Worm (Caenorhabditis elegans) whole organism, young adult: ENCODE measurements around the gene T03D3.5.
A peak's percentile ranks its signal among the peaks of the same experiment; 100 is the strongest.

ENCODE experiments used
- B0261.1 ChIP-seq: sonication (generic microtip); optimal IDR thresholded peaks from 2 replicates; lab custom pipeline; 2016; ENCODE audit warnings: mild to moderate bottlenecking, missing genetic modification characterization, moderate library complexity, missing compliant biosample characterization
- F37B4.10 ChIP-seq: fragments of 200-800 bp; sonication (Bioruptor generic); IDR thresholded peaks from 2 replicates; pipeline ENCODE4 v1.3.6; 2022; ENCODE audit warnings: missing genetic modification characterization, missing compliant biosample characterization
- F55B11.4 ChIP-seq: sonication (generic microtip); optimal IDR thresholded peaks from 2 replicates; lab custom pipeline; 2016; ENCODE audit warnings: missing compliant biosample characterization, missing genetic modification characterization, borderline replicate concordance; ENCODE audit not compliant: insufficient read depth
- F57A8.1 ChIP-seq: fragments of 200-800 bp; sonication (Bioruptor generic); optimal IDR thresholded peaks from 2 replicates; lab custom pipeline; 2018; ENCODE audit warnings: mild to moderate bottlenecking, missing genetic modification characterization, moderate library complexity, missing compliant biosample characterization
- K11D2.4 ChIP-seq: fragments of 200-800 bp; sonication (Bioruptor generic); IDR thresholded peaks from 2 replicates; pipeline ENCODE4 v1.3.6; 2022; ENCODE audit warnings: missing genetic modification reagents, missing genetic modification characterization, missing compliant biosample characterization
- Y53F4B.3 ChIP-seq: fragments of 200-800 bp; sonication (Bioruptor generic); IDR thresholded peaks from 2 replicates; pipeline ENCODE4 v1.3.6; 2022; ENCODE audit warnings: missing genetic modification reagents, missing genetic modification characterization, missing compliant biosample characterization
- Y53G8AR.9 ChIP-seq: fragments of 200-800 bp; sonication (Bioruptor generic); conservative IDR thresholded peaks from 2 replicates; pipeline ENCODE4 v1.3.6; 2022; ENCODE audit warnings: missing genetic modification reagents, missing genetic modification characterization, missing compliant biosample characterization
- akir-1 ChIP-seq: fragments of 200-800 bp; sonication (Bioruptor generic); optimal IDR thresholded peaks from 2 replicates; lab custom pipeline; 2018; ENCODE audit warnings: mild to moderate bottlenecking, missing genetic modification characterization, moderate library complexity, missing compliant biosample characterization
- athp-1 ChIP-seq: sonication (generic microtip); optimal IDR thresholded peaks from 2 replicates; lab custom pipeline; 2017; ENCODE audit warnings: mild to moderate bottlenecking, missing genetic modification characterization, missing compliant biosample characterization
- attf-6 ChIP-seq: fragments of 200-800 bp; sonication (Bioruptor generic); IDR thresholded peaks from 2 replicates; pipeline ENCODE4 v1.3.6; 2022; ENCODE audit warnings: missing genetic modification reagents, missing genetic modification characterization, missing compliant biosample characterization
- bed-1 ChIP-seq: fragments of 200-800 bp; sonication (Bioruptor generic); IDR thresholded peaks from 2 replicates; pipeline ENCODE4 v1.3.6; 2022; ENCODE audit warnings: missing genetic modification reagents, missing genetic modification characterization, missing compliant biosample characterization
- ccch-3 ChIP-seq: fragments of 200-800 bp; sonication (Bioruptor generic); optimal IDR thresholded peaks from 2 replicates; lab custom pipeline; 2018; ENCODE audit warnings: mild to moderate bottlenecking, missing genetic modification characterization, missing compliant biosample characterization
- ceh-100 ChIP-seq: fragments of 200-800 bp; sonication (Bioruptor generic); IDR thresholded peaks from 2 replicates; pipeline ENCODE4 v1.3.6; 2022; ENCODE audit warnings: missing genetic modification reagents, missing genetic modification characterization, missing compliant biosample characterization
- ceh-58 ChIP-seq: fragments of 200-800 bp; sonication (Bioruptor generic); IDR thresholded peaks from 2 replicates; pipeline ENCODE4 v1.3.6; 2022; ENCODE audit warnings: missing genetic modification characterization, missing compliant biosample characterization
- efl-1 ChIP-seq: fragments of 150-350 bp; optimal IDR thresholded peaks from 2 replicates; lab custom pipeline; 2014; ENCODE audit warnings: missing biosample characterization, missing genetic modification reagents, missing genetic modification characterization
- egl-18 ChIP-seq: fragments of 200-800 bp; sonication (Bioruptor generic); IDR thresholded peaks from 2 replicates; pipeline ENCODE4 v1.3.6; 2022; ENCODE audit warnings: missing genetic modification reagents, missing genetic modification characterization, missing compliant biosample characterization
- ets-4 ChIP-seq: fragments of 200-800 bp; sonication (Bioruptor generic); optimal IDR thresholded peaks from 2 replicates; lab custom pipeline; 2018; ENCODE audit warnings: mild to moderate bottlenecking, missing genetic modification characterization, missing compliant biosample characterization
- fkh-3 ChIP-seq: sonication (generic microtip); optimal IDR thresholded peaks from 2 replicates; lab custom pipeline; 2016; ENCODE audit warnings: mild to moderate bottlenecking, missing genetic modification characterization, missing compliant biosample characterization
- hlh-12 ChIP-seq: sonication (generic microtip); optimal IDR thresholded peaks from 2 replicates; lab custom pipeline; 2016; ENCODE audit warnings: missing genetic modification characterization, missing compliant biosample characterization
- hmg-20 ChIP-seq: fragments of 200-800 bp; sonication (Bioruptor generic); IDR thresholded peaks from 2 replicates; pipeline ENCODE4 v1.3.6; 2022; ENCODE audit warnings: missing genetic modification reagents, missing genetic modification characterization, missing compliant biosample characterization
- hrde-1 ChIP-seq: sonication (generic microtip); optimal IDR thresholded peaks from 2 replicates; lab custom pipeline; 2016; ENCODE audit warnings: missing genetic modification characterization, mild to moderate bottlenecking, missing compliant biosample characterization, moderate library complexity, missing genotype, missing genetic modification reagents, borderline replicate concordance
- lin-26 ChIP-seq: fragments of 200-800 bp; sonication (Bioruptor generic); IDR thresholded peaks from 2 replicates; pipeline ENCODE4 v1.3.6; 2022; ENCODE audit warnings: missing genetic modification reagents, missing genetic modification characterization, missing compliant biosample characterization
- lin-40 ChIP-seq: sonication (generic microtip); optimal IDR thresholded peaks from 2 replicates; lab custom pipeline; 2016; ENCODE audit warnings: missing genetic modification characterization, mild to moderate bottlenecking, missing compliant biosample characterization, missing genotype, missing genetic modification reagents
- madf-8 ChIP-seq: fragments of 200-800 bp; sonication (Bioruptor generic); conservative IDR thresholded peaks from 2 replicates; pipeline ENCODE4 v1.3.6; 2022; ENCODE audit warnings: missing genetic modification reagents, missing genetic modification characterization, missing compliant biosample characterization
- mcd-1 ChIP-seq: fragments of 200-800 bp; sonication (Bioruptor generic); IDR thresholded peaks from 2 replicates; pipeline ENCODE4 v1.3.6; 2022; ENCODE audit warnings: missing genetic modification reagents, missing genetic modification characterization, missing compliant biosample characterization
- mel-28 ChIP-seq: sonication (generic microtip); optimal IDR thresholded peaks from 2 replicates; lab custom pipeline; 2016; ENCODE audit warnings: borderline replicate concordance, mild to moderate bottlenecking, missing genetic modification characterization, missing compliant biosample characterization
- nfyb-1 ChIP-seq: fragments of 200-800 bp; sonication (Bioruptor generic); IDR thresholded peaks from 2 replicates; pipeline ENCODE4 v1.3.6; 2022; ENCODE audit warnings: missing genetic modification reagents, missing genetic modification characterization, missing compliant biosample characterization
- nhr-27 ChIP-seq: fragments of 200-800 bp; sonication (Bioruptor generic); optimal IDR thresholded peaks from 2 replicates; lab custom pipeline; 2018; ENCODE audit warnings: mild to moderate bottlenecking, missing genetic modification characterization, moderate library complexity, missing compliant biosample characterization
- nhr-80 ChIP-seq: sonication (generic microtip); optimal IDR thresholded peaks from 2 replicates; lab custom pipeline; 2016; ENCODE audit warnings: missing genetic modification characterization, missing compliant biosample characterization
- rcor-1 ChIP-seq: fragments of 200-800 bp; sonication (Bioruptor generic); IDR thresholded peaks from 2 replicates; pipeline ENCODE4 v1.3.6; 2022; ENCODE audit warnings: missing genetic modification reagents, missing genetic modification characterization, missing compliant biosample characterization
- repo-1 ChIP-seq: sonication (generic microtip); optimal IDR thresholded peaks from 2 replicates; lab custom pipeline; 2017; ENCODE audit warnings: mild to moderate bottlenecking, missing genetic modification characterization, missing compliant biosample characterization
- snpc-1.1 ChIP-seq: sonication (generic microtip); optimal IDR thresholded peaks from 2 replicates; lab custom pipeline; 2017; ENCODE audit warnings: missing genetic modification characterization, mild to moderate bottlenecking, missing compliant biosample characterization, antibody characterized with exemption, moderate library complexity, missing genotype, missing genetic modification reagents; ENCODE audit not compliant: insufficient read depth
- snpc-3.4 ChIP-seq: sonication (generic microtip); optimal IDR thresholded peaks from 2 replicates; lab custom pipeline; 2017; ENCODE audit warnings: missing genetic modification characterization, mild to moderate bottlenecking, missing compliant biosample characterization, antibody characterized with exemption, moderate library complexity, missing genotype, missing genetic modification reagents
- snpc-4 ChIP-seq, 5 experiments: fragments of 150-350 bp in 1 of 5; sonication (generic microtip) in 4 of 5; optimal IDR thresholded peaks; 2 replicates each; lab custom pipeline; 2014 to 2018; ENCODE audit warnings: missing genetic modification characterization in 5 of 5, missing biosample characterization in 3 of 5, antibody characterized with exemption in 2 of 5, mild to moderate bottlenecking in 2 of 5, missing compliant biosample characterization in 2 of 5, missing genotype in 2 of 5, moderate library complexity in 2 of 5, missing genetic modification reagents in 1 of 5
- tbx-9 ChIP-seq: sonication (generic microtip); optimal IDR thresholded peaks from 2 replicates; lab custom pipeline; 2016; ENCODE audit warnings: borderline replicate concordance, missing genetic modification characterization, inconsistent platforms, missing compliant biosample characterization
- tlf-1 ChIP-seq: fragments of 200-800 bp; sonication (Bioruptor generic); optimal IDR thresholded peaks from 2 replicates; lab custom pipeline; 2018; ENCODE audit warnings: mild to moderate bottlenecking, missing genetic modification characterization, missing compliant biosample characterization
- unc-62 ChIP-seq: fragments of 150-350 bp; optimal IDR thresholded peaks from 2 replicates; lab custom pipeline; 2014; ENCODE audit warnings: missing biosample characterization, missing genetic modification reagents, missing genetic modification characterization
- zfh-2 ChIP-seq: fragments of 200-800 bp; sonication (Bioruptor generic); conservative IDR thresholded peaks from 2 replicates; pipeline ENCODE4 v1.3.6; 2022; ENCODE audit warnings: missing genetic modification reagents, missing genetic modification characterization, missing compliant biosample characterization
- zim-3 ChIP-seq: sonication (generic microtip); optimal IDR thresholded peaks from 2 replicates; lab custom pipeline; 2017; ENCODE audit warnings: mild to moderate bottlenecking, missing genetic modification characterization, moderate library complexity, missing compliant biosample characterization
- ztf-25 ChIP-seq: fragments of 200-800 bp; sonication (Bioruptor generic); IDR thresholded peaks from 2 replicates; pipeline ENCODE4 v1.3.6; 2022; ENCODE audit warnings: missing genetic modification reagents, missing genetic modification characterization, missing compliant biosample characterization
- ztf-28 ChIP-seq: fragments of 200-800 bp; sonication (Bioruptor generic); IDR thresholded peaks from 2 replicates; pipeline ENCODE4 v1.3.6; 2022; ENCODE audit warnings: missing genetic modification reagents, missing genetic modification characterization, missing compliant biosample characterization
- ztf-3 ChIP-seq: fragments of 200-800 bp; sonication (Bioruptor generic); optimal IDR thresholded peaks from 2 replicates; lab custom pipeline; 2018; ENCODE audit warnings: mild to moderate bottlenecking, missing genetic modification characterization, missing compliant biosample characterization
- ztf-6 ChIP-seq: fragments of 200-800 bp; sonication (Bioruptor generic); IDR thresholded peaks from 2 replicates; pipeline ENCODE4 v1.3.6; 2022; ENCODE audit warnings: missing genetic modification reagents, missing genetic modification characterization, missing compliant biosample characterization

T03D3.5 gene

DNA sequence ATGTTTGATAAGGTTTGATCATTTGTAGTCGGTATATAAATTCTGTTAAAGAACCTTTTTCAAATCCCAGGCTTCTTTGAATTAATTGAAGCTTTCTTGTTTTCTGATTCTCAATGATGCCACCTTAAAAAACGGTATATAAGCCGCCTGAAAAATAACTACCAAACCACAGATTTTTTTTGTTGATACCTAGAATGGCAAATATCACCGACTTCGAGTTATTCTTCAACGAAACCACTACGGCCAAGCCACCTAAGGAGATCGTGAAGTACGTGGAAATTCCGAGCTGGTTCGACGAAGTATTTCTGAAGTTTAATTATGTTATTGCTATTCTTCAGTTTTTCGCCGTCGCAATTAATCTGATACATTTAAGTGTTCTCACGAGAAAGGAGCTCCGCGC is 4.2 kb upstream of the T03D3.5 start, which contains the start of gene srw-2 (continued):
- TF ChIP-seq akir-1 (GFP tag; lab: Kevin White, UChicago), result no peak
- TF ChIP-seq ets-4 (GFP tag; lab: Kevin White, UChicago), result no peak
- TF ChIP-seq nhr-80 (tag; lab: Kevin White, UChicago), result no peak
- TF ChIP-seq, all 124 proteins: peak for 0

DNA sequence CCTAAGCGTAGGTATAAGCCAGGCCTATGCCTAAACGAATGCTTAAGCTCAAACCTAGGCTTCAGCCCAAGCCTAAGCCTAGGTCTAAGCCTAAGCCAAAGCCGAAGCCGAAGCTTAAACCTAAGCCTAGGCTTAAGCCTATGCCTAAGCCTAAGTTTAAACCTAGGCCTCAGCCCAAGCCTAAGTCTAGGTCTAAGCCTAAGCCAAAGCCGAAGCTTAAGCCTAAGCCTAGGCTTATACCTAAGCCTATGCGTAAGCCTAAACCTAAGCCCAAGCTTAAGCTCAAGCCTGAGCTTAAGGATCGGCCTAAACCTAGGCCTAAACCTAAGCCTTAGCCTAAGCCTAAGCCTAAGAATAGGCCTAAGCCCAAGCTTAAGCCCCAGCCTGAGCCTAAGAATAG is 657 bp downstream of the T03D3.5 start:
- TF ChIP-seq hmg-20 (GFP tag; lab: Robert Waterston, UW) (no peak), rcor-1 (no peak), ztf-6 (no peak), mel-28 (tag; lab: Kevin White, UChicago) (no peak), K11D2.4 (GFP tag; lab: Robert Waterston, UW) (no peak), unc-62 (no peak), tbx-9 (tag; lab: Kevin White, UChicago) (no peak), ccch-3 (no peak), repo-1 (tag; lab: Kevin White, UChicago) (no peak), hlh-12 (tag; lab: Kevin White, UChicago) (no peak), tlf-1 (GFP tag; lab: Kevin White, UChicago) (no peak), lin-26 (GFP tag; lab: Robert Waterston, UW) (no peak), ztf-3 (GFP tag; lab: Kevin White, UChicago) (no peak), nhr-27 (tag; lab: Kevin White, UChicago) (no peak), attf-6 (no peak), fkh-3 (no peak)
- TF ChIP-seq, all 124 proteins: peak for 0

DNA sequence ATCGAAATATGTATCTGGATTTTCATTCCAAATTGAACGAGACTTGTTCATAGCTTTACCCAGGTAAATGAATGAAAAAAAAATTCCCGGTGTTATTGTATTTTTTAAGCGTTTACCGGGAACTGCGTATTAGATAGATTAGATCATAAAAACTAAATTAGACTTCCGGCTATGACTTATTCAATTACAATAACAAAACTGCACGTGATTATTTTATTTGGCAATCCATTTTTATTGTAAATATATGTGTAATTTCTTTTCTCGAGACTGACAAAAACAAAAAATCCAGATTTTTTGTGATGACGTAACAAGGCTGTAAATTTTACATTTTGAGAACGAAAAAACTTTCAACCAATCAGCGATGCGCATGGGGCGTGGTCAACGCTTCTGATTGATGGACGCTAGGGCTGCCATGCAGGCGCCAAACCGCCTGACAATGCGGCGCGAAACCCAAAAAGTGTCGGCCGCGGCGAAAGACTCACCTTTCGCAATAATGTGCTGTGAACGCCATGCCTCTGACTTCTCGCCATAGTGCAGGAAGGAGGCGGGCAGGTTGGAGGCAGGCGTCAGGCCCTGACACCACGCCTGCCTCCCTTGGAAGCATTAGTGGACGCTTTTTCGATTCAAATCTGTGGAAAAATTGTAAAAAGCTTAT is 4.9 kb downstream of the T03D3.5 start, which contains the start of gene srh-36:
srh-36 (minus strand) TSS at position 51 of the 655 bp plus-strand sequence.
- no peak for TF ChIP-seq hrde-1 (tag; lab: Kevin White, UChicago)
- TF ChIP-seq zfh-2 (GFP tag; lab: Robert Waterston, UW), result peak; percentile 81
- 0 out of 2 replicates have a peak, but pooled peaks have one; percentile 56 for TF ChIP-seq ztf-28 (GFP tag; lab: Robert Waterston, UW)
- TF ChIP-seq F37B4.10 (GFP tag; lab: Robert Waterston, UW), result no peak
- TF ChIP-seq Y53G8AR.9, result no peak
- TF ChIP-seq snpc-4 (GFP tag; optimal IDR thresholded peaks at IDR 0.05; lab: Kevin White, UChicago), result no peak
- TF ChIP-seq snpc-4 (tag; optimal IDR thresholded peaks at IDR 0.05; lab: Kevin White, UChicago), result peak in 1 of 4 experiments; percentile 53
- TF ChIP-seq F55B11.4, result no peak
- TF ChIP-seq nfyb-1 (GFP tag; lab: Robert Waterston, UW), result peak; percentile 53; the same call in 1 of the 2 replicates

DNA sequence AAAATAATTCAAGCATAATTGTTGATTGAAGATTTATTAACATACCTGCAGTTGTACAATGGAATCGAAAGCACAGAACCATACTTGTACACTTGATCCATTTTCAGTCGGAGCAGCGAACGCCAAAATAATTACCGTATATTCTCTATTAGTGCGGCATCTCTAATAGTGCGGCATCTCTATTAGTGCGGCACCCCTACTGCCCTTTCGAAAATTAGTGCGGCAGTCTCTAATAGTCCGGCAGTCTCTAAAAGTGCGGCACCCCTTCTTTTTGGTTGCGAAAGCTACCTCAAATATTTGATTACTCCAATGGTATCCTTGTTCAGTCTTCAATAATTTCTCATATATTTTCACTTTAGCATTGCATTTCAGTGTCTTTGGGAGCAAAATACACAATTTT is 8.5 kb downstream of the T03D3.5 start, which contains the start of gene srt-34:
srt-34 (minus strand) TSS at position 101 of the 400 bp plus-strand sequence.
- TF ChIP-seq ceh-58 (no peak), snpc-3.4 (tag; lab: Kevin White, UChicago) (no peak), ztf-25 (GFP tag; lab: Robert Waterston, UW) (no peak), efl-1 (GFP tag; lab: Kevin White, UChicago) (no peak), akir-1 (GFP tag; lab: Kevin White, UChicago) (no peak), madf-8 (GFP tag; lab: Robert Waterston, UW) (no peak), mcd-1 (GFP tag; lab: Robert Waterston, UW) (no peak), Y53F4B.3 (GFP tag; lab: Robert Waterston, UW) (no peak), egl-18 (no peak), bed-1 (GFP tag; lab: Robert Waterston, UW) (no peak), lin-40 (tag; lab: Kevin White, UChicago) (no peak), ceh-100 (GFP tag; lab: Robert Waterston, UW) (no peak), athp-1 (tag; lab: Kevin White, UChicago) (no peak), F57A8.1 (no peak), snpc-1.1 (no peak), F55B11.4 (no peak), ztf-6 (no peak), B0261.1 (tag; lab: Kevin White, UChicago) (no peak), zim-3 (tag; lab: Kevin White, UChicago) (no peak)
